Worm (Caenorhabditis elegans): ENCODE measurements around the gene gly-7.

- TF ChIP-seq hmg-11 (tag; optimal IDR thresholded peaks at IDR 0.05) (no peak), mdl-1 (tag; optimal IDR thresholded peaks at IDR 0.05) (no peak)
These were observed 23.2 kb downstream of the gly-7 start, which contains the start of gene F36H9.10 for ce11 chrV:1797900-1798299.

Measured in whole organism, L3 larva.